Worm (Caenorhabditis elegans): ENCODE measurements around the gene cox-6B.
A peak's percentile ranks its signal among the peaks of the same experiment; 100 is the strongest.

Gene cox-6B

ce11 chrIII:2686064-2686463 is 13.4 kb upstream of the cox-6B start, which contains the start of the genes Y71H2AL.2, Y71H2AL.4 and pbo-1:
Gene Y71H2AL.2 (plus strand): TSS chrIII:2686364.
Gene Y71H2AL.4 (plus strand): TSS chrIII:2686408.
Gene pbo-1 (minus strand): TSS chrIII:2686463.
- TF ChIP-seq odd-2 (tag; optimal IDR thresholded peaks at IDR 0.05) (no peak), ceh-34 (tag; optimal IDR thresholded peaks at IDR 0.05) (no peak), lin-11 (tag; optimal IDR thresholded peaks at IDR 0.05) (no peak), ceh-48 (tag; optimal IDR thresholded peaks at IDR 0.05) (no peak), K02D7.2 (tag; optimal IDR thresholded peaks at IDR 0.05) (no peak), rnt-1 (tag; optimal IDR thresholded peaks at IDR 0.05) (no peak), pag-3 (tag; optimal IDR thresholded peaks at IDR 0.05; ENCODE audit: borderline replicate concordance) (no peak), pha-4 (tag; optimal IDR thresholded peaks at IDR 0.05) (no peak), unc-3 (GFP tag; conservative IDR thresholded peaks at IDR 0.05) (no peak), unc-3 (tag; optimal IDR thresholded peaks at IDR 0.05) (no peak), ceh-9 (tag; optimal IDR thresholded peaks at IDR 0.05) (no peak)

ce11 chrIII:2686663-2687062 is 12.8 kb upstream of the cox-6B start:
- TF ChIP-seq hlh-8 (tag; optimal IDR thresholded peaks at IDR 0.05), result no peak
- TF ChIP-seq unc-42 (tag; optimal IDR thresholded peaks at IDR 0.05), result peak; percentile 79

- no peak for TF ChIP-seq odd-2 (tag; optimal IDR thresholded peaks at IDR 0.05)
- TF ChIP-seq elt-2 (tag; optimal IDR thresholded peaks at IDR 0.05), result peak; percentile 71
- TF ChIP-seq K02D7.2 (tag; optimal IDR thresholded peaks at IDR 0.05), result no peak
- no peak for TF ChIP-seq pat-9 (tag; optimal IDR thresholded peaks at IDR 0.05)
- no peak for TF ChIP-seq sox-2 (GFP tag; IDR thresholded peaks at IDR 0.05)
- no peak for TF ChIP-seq ttx-3 (tag; optimal IDR thresholded peaks at IDR 0.05)
- no peak for TF ChIP-seq eyg-1 (tag; optimal IDR thresholded peaks at IDR 0.05)
- no peak for TF ChIP-seq F13H6.1 (tag; optimal IDR thresholded peaks at IDR 0.05)
These were observed 12.1 kb upstream of the cox-6B start for ce11 chrIII:2687412-2687811.

ce11 chrIII:2698740-2699139 is 723 bp upstream of the cox-6B start, which contains the start of gene slc-30A9:
Gene slc-30A9 (minus strand): TSS chrIII:2698817.
- peak; percentile 9 for TF ChIP-seq unc-42 (tag; optimal IDR thresholded peaks at IDR 0.05)
- TF ChIP-seq gmeb-2 (tag; optimal IDR thresholded peaks at IDR 0.05), result no peak

ce11 chrIII:2700637-2701036 is 1.2 kb downstream of the cox-6B start, which contains the start of gene set-27:
Gene set-27 (plus strand): TSS chrIII:2700937.
- no peak for TF ChIP-seq pat-9 (tag; optimal IDR thresholded peaks at IDR 0.05)
- no peak for TF ChIP-seq fkh-10 (GFP tag; optimal IDR thresholded peaks at IDR 0.05)
- TF ChIP-seq gmeb-2 (tag; optimal IDR thresholded peaks at IDR 0.05), result no peak

- no peak for TF ChIP-seq ama-1 (optimal IDR thresholded peaks at IDR 0.05)
- TF ChIP-seq hlh-30 (tag; optimal IDR thresholded peaks at IDR 0.05; ENCODE audit: insufficient read depth), result no peak
- TF ChIP-seq npax-4 (tag; optimal IDR thresholded peaks at IDR 0.05), result no peak
- TF ChIP-seq hlh-15 (tag; optimal IDR thresholded peaks at IDR 0.05), result no peak
- TF ChIP-seq elt-2 (tag; optimal IDR thresholded peaks at IDR 0.05), result no peak
- TF ChIP-seq hlh-6 (tag; optimal IDR thresholded peaks at IDR 0.05), result no peak
- TF ChIP-seq unc-3 (GFP tag; conservative IDR thresholded peaks at IDR 0.05), result no peak
- TF ChIP-seq unc-3 (tag; optimal IDR thresholded peaks at IDR 0.05), result no peak
- TF ChIP-seq nfya-1 (tag; optimal IDR thresholded peaks at IDR 0.05), result no peak
- TF ChIP-seq madf-2 (tag; optimal IDR thresholded peaks at IDR 0.05), result no peak
- TF ChIP-seq K02D7.2 (tag; optimal IDR thresholded peaks at IDR 0.05), result no peak
- TF ChIP-seq nhr-11 (tag; optimal IDR thresholded peaks at IDR 0.05), result no peak
- TF ChIP-seq ztf-16 (tag; optimal IDR thresholded peaks at IDR 0.05), result no peak
- TF ChIP-seq odd-2 (tag; optimal IDR thresholded peaks at IDR 0.05), result no peak
- no peak for TF ChIP-seq ceh-2 (tag; optimal IDR thresholded peaks at IDR 0.05)
These were observed 10.7 kb downstream of the cox-6B start for ce11 chrIII:2710211-2710610.
